Worm (Caenorhabditis elegans): ENCODE data around the gene cnnm-1.

DNA sequence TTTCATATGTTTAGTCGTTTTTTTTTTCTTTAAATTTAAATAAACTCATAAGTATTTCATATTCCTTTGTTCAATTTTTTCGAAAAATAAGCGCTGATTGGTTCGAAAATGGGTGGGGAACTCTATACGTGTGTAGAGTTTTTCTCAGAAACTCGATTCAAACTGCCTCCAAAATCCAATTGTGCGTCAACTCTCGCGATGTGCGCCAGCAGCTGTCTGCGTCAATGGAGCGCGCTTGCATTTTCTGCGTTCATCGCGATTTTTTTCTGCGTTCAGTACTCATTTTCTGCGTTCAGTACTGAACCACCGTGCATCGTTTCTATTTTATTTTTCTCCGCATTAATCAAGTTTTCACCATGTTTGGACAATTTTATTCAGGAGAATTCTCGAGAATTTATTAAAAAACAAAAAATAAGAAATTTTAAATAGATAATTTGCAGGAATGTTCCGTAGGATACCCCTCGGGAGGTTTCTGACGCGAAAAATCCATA, 43.1 kb upstream of the cnnm-1 start, which contains the start of gene eelo-2:
- TF ChIP-seq aly-1 (tag; optimal IDR thresholded peaks at IDR 0.05) (no peak), ama-1 (optimal IDR thresholded peaks at IDR 0.05) (no peak), ets-7 (tag; optimal IDR thresholded peaks at IDR 0.05) (no peak)
